Fruit fly (Drosophila melanogaster) S2 (cell line): ENCODE results near the gene CG33252.

Experiments used
- CG8478 ChIP-seq: fragments of >200 bp; optimal IDR thresholded peaks from 2 replicates; lab custom pipeline; 2018
- CTCF ChIP-seq, 2 experiments: fragments of >200 bp; optimal IDR thresholded peaks; 2 replicates each; lab custom pipeline; 2018

DNA sequence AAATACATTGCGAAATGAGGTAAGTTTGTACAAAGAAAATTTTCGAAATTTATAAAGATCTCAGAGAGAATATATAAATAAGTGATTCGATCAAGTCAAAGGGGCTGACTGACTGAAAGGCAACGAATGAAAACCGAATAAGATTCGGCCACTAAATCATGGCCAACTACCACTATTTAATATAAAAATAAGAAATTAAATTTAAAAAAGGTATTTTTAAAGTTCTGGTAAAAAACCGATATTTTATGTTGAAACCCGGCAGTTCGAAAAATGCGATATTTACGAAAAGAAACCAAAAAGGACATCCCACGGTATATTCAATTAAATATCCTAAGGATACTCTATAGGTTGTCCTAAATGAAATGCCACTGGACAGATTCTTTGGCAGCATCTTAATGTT, at the start of gene CG33252:
- TF ChIP-seq CG8478 (lab: Kevin White, UChicago): no peak
- no peak for TF ChIP-seq CTCF (optimal IDR thresholded peaks at IDR 0.05; lab: Kevin White, UChicago)
